Worm (Caenorhabditis elegans): ENCODE results near the gene dhs-26.

ce11 chrX:3332824-3333223 lies 29.5 kb downstream of the dhs-26 start, which contains the start of gene F11D5.1:
- TF ChIP-seq mep-1 (tag; optimal IDR thresholded peaks at IDR 0.05), result no peak
- TF ChIP-seq unc-62 (GFP tag; optimal IDR thresholded peaks at IDR 0.05), result no peak
- TF ChIP-seq sptf-1 (tag; optimal IDR thresholded peaks at IDR 0.05), result no peak
- TF ChIP-seq hlh-1 (tag; optimal IDR thresholded peaks at IDR 0.05), result no peak
- no peak for TF ChIP-seq snpc-4 (tag; optimal IDR thresholded peaks at IDR 0.05)
- TF ChIP-seq ham-2 (GFP tag; optimal IDR thresholded peaks at IDR 0.05), result no peak
- TF ChIP-seq pha-4 (tag; optimal IDR thresholded peaks at IDR 0.05), result no peak
- no peak for TF ChIP-seq flh-1 (GFP tag; optimal IDR thresholded peaks at IDR 0.05)
- no peak for TF ChIP-seq unc-120 (tag; optimal IDR thresholded peaks at IDR 0.05; ENCODE audit: poor library complexity, severe bottlenecking)
- TF ChIP-seq elt-1 (tag; optimal IDR thresholded peaks at IDR 0.05; ENCODE audit: borderline replicate concordance, insufficient read depth), result no peak
- no peak for TF ChIP-seq unc-39 (tag; optimal IDR thresholded peaks at IDR 0.05)
- TF ChIP-seq ces-1 (GFP tag; optimal IDR thresholded peaks at IDR 0.05), result no peak

Measured in whole organism, mixed stage, embryonic.